Fruit fly (Drosophila melanogaster) whole organism, embryonic: ENCODE results near the gene CG15818.

Experiments
- Adf1 ChIP-seq: fragments of 200-800 bp; sonication (Bioruptor generic); IDR thresholded peaks from 2 replicates; pipeline ENCODE4 v1.3.6; 2022; ENCODE audit warnings: missing biosample characterization, missing genetic modification characterization
- Atf-2 ChIP-seq: fragments of 200-800 bp; sonication (Bioruptor generic); optimal IDR thresholded peaks from 2 replicates; lab custom pipeline; 2016; ENCODE audit warnings: missing biosample characterization, missing genetic modification characterization
- Blimp-1 ChIP-seq: fragments of 200-800 bp; sonication (Bioruptor generic); optimal IDR thresholded peaks from 3 replicates; lab custom pipeline; 2018; ENCODE audit warnings: missing biosample characterization, missing genetic modification characterization, mild to moderate bottlenecking, moderate library complexity, missing genetic modification reagents
- CG10462 ChIP-seq: fragments of 200-800 bp; sonication (Bioruptor generic); optimal IDR thresholded peaks from 2 replicates; lab custom pipeline; 2016; ENCODE audit warnings: missing biosample characterization, missing genetic modification characterization
- CG10654 ChIP-seq: fragments of 200-800 bp; sonication (Bioruptor generic); optimal IDR thresholded peaks from 2 replicates; lab custom pipeline; 2016; ENCODE audit warnings: missing biosample characterization, missing genetic modification characterization
- CG11093 ChIP-seq: fragments of 200-800 bp; sonication (Bioruptor generic); IDR thresholded peaks from 3 replicates; pipeline ENCODE4 v1.3.6; 2022; ENCODE audit warnings: missing biosample characterization, missing genetic modification characterization
- CG11398 ChIP-seq: fragments of 200-800 bp; sonication (Bioruptor generic); optimal IDR thresholded peaks from 2 replicates; lab custom pipeline; 2016; ENCODE audit warnings: missing biosample characterization, missing genetic modification characterization
- CG12744 ChIP-seq: fragments of 200-800 bp; sonication (Bioruptor generic); optimal IDR thresholded peaks from 2 replicates; lab custom pipeline; 2016; ENCODE audit warnings: missing biosample characterization, missing genetic modification characterization
- CG13624 ChIP-seq: fragments of 200-800 bp; sonication (Bioruptor generic); optimal IDR thresholded peaks from 2 replicates; lab custom pipeline; 2016; ENCODE audit warnings: missing biosample characterization, missing genetic modification characterization
- CG18262 ChIP-seq: fragments of 200-800 bp; optimal IDR thresholded peaks from 3 replicates; lab custom pipeline; 2019; ENCODE audit warnings: missing biosample characterization, mild to moderate bottlenecking, missing genetic modification characterization, moderate library complexity
- CG2678 ChIP-seq: fragments of 200-800 bp; sonication (Bioruptor generic); optimal IDR thresholded peaks from 3 replicates; lab custom pipeline; 2019; ENCODE audit warnings: missing biosample characterization, mild to moderate bottlenecking, missing genetic modification characterization, moderate library complexity
- CG30431 ChIP-seq: fragments of 200-800 bp; sonication (Bioruptor generic); optimal IDR thresholded peaks from 2 replicates; lab custom pipeline; 2017; ENCODE audit warnings: missing biosample characterization, missing genetic modification characterization
- CG3065 ChIP-seq: fragments of 200-800 bp; sonication (Bioruptor generic); optimal IDR thresholded peaks from 2 replicates; lab custom pipeline; 2016; ENCODE audit warnings: missing biosample characterization, missing genetic modification characterization
- CG32767 ChIP-seq: fragments of 200-800 bp; sonication (Bioruptor generic); IDR thresholded peaks from 2 replicates; pipeline ENCODE4 v1.3.6; 2022; ENCODE audit warnings: missing biosample characterization, missing genetic modification characterization
- CG4404 ChIP-seq: fragments of 200-800 bp; sonication (Bioruptor generic); IDR thresholded peaks from 2 replicates; pipeline ENCODE4 v1.3.6; 2022; ENCODE audit warnings: missing biosample characterization, missing genetic modification characterization
- CG4820 ChIP-seq: fragments of 200-800 bp; sonication (Bioruptor generic); optimal IDR thresholded peaks from 3 replicates; lab custom pipeline; 2016; ENCODE audit warnings: missing biosample characterization, missing genetic modification characterization
- CG6175 ChIP-seq: fragments of 200-800 bp; sonication (Bioruptor generic); IDR thresholded peaks from 3 replicates; pipeline ENCODE4 v1.3.6; 2022; ENCODE audit warnings: missing biosample characterization, missing genetic modification characterization
- CG8290 ChIP-seq, 3 experiments: fragments of 200-800 bp; sonication (Bioruptor generic); optimal IDR thresholded peaks; 2 replicates each; lab custom pipeline; 2016 to 2019; ENCODE audit warnings: missing biosample characterization in 3 of 3, missing genetic modification characterization in 3 of 3, mild to moderate bottlenecking in 2 of 3, moderate library complexity in 1 of 3
- CG9437 ChIP-seq: fragments of 200-800 bp; sonication (Bioruptor generic); optimal IDR thresholded peaks from 2 replicates; lab custom pipeline; 2018; ENCODE audit warnings: missing biosample characterization, mild to moderate bottlenecking, missing genetic modification characterization
- CG9817 ChIP-seq: fragments of 200-800 bp; sonication (Bioruptor generic); optimal IDR thresholded peaks from 2 replicates; lab custom pipeline; 2018; ENCODE audit warnings: missing biosample characterization, mild to moderate bottlenecking, missing genetic modification characterization, moderate library complexity
- CkIIα-i1 ChIP-seq: fragments of 200-800 bp; sonication (Bioruptor generic); IDR thresholded peaks from 2 replicates; pipeline ENCODE4 v1.3.6; 2022; ENCODE audit warnings: missing biosample characterization, missing genetic modification characterization
- Drgx ChIP-seq: fragments of 200-800 bp; sonication (Bioruptor generic); IDR thresholded peaks from 2 replicates; pipeline ENCODE4 v1.3.6; 2022; ENCODE audit warnings: missing biosample characterization, missing genetic modification characterization
- Ets65A ChIP-seq: fragments of 200-800 bp; sonication (Bioruptor generic); peaks from one replicate; lab custom pipeline; 2016; ENCODE audit warnings: missing biosample characterization, missing genetic modification characterization
- HLH3B ChIP-seq: fragments of 200-800 bp; sonication (Bioruptor generic); IDR thresholded peaks from 2 replicates; pipeline ENCODE4 v1.3.6; 2022; ENCODE audit warnings: missing biosample characterization, missing genetic modification characterization
- NfI ChIP-seq: fragments of 200-800 bp; sonication (Bioruptor generic); optimal IDR thresholded peaks from 3 replicates; lab custom pipeline; 2018; ENCODE audit warnings: missing biosample characterization, mild to moderate bottlenecking, missing genetic modification characterization, moderate library complexity
- Oaz ChIP-seq: fragments of 200-800 bp; sonication (Bioruptor generic); IDR thresholded peaks from 2 replicates; pipeline ENCODE4 v1.3.6; 2022; ENCODE audit warnings: missing biosample characterization, missing genetic modification characterization
- Side ChIP-seq: fragments of 200-800 bp; sonication (Bioruptor generic); optimal IDR thresholded peaks from 2 replicates; lab custom pipeline; 2016; ENCODE audit warnings: missing biosample characterization, missing genetic modification characterization
- Ssrp ChIP-seq: fragments of 200-800 bp; sonication (Bioruptor generic); optimal IDR thresholded peaks from 2 replicates; lab custom pipeline; 2018; ENCODE audit warnings: missing biosample characterization, mild to moderate bottlenecking, missing genetic modification characterization, moderate library complexity
- Xrp1 ChIP-seq: fragments of 200-800 bp; sonication (Bioruptor generic); IDR thresholded peaks from 2 replicates; pipeline ENCODE4 v1.3.6; 2022; ENCODE audit warnings: missing biosample characterization, missing genetic modification characterization
- YL-1 ChIP-seq: fragments of 200-800 bp; sonication (Bioruptor generic); optimal IDR thresholded peaks from 3 replicates; lab custom pipeline; 2017; ENCODE audit warnings: missing biosample characterization, mild to moderate bottlenecking, missing genetic modification characterization
- chif ChIP-seq, 2 experiments: fragments of 200-800 bp; sonication (Bioruptor generic); optimal IDR thresholded peaks; 3 replicates each; lab custom pipeline; 2016; ENCODE audit warnings: missing biosample characterization in 2 of 2, missing genetic modification characterization in 2 of 2
- crol ChIP-seq: fragments of 200-800 bp; sonication (Bioruptor generic); IDR thresholded peaks from 2 replicates; pipeline ENCODE4 v1.3.6; 2022; ENCODE audit warnings: missing biosample characterization, missing genetic modification characterization
- cwo ChIP-seq: fragments of 200-800 bp; sonication (Bioruptor generic); optimal IDR thresholded peaks from 3 replicates; lab custom pipeline; 2017; ENCODE audit warnings: missing biosample characterization, missing genetic modification characterization, mild to moderate bottlenecking, moderate library complexity, missing genetic modification reagents
- eve ChIP-seq, 2 experiments: fragments of >200 bp; optimal IDR thresholded peaks; 2 replicates each; lab custom pipeline; 2017; ENCODE audit warnings: missing biosample characterization in 2 of 2, missing genetic modification characterization in 2 of 2
- fd96Cb ChIP-seq: fragments of 200-800 bp; sonication (Bioruptor generic); optimal IDR thresholded peaks from 2 replicates; lab custom pipeline; 2018; ENCODE audit warnings: missing biosample characterization, mild to moderate bottlenecking, missing genetic modification characterization, moderate library complexity
- hb ChIP-seq: fragments of 200-800 bp; sonication (Bioruptor generic); IDR thresholded peaks from 3 replicates; pipeline ENCODE4 v1.3.6; 2022; ENCODE audit warnings: missing biosample characterization, missing genetic modification characterization; ENCODE audit not compliant: partially characterized antibody
- hbn ChIP-seq: fragments of 200-800 bp; sonication (Bioruptor generic); IDR thresholded peaks from 2 replicates; pipeline ENCODE4 v1.3.6; 2022; ENCODE audit warnings: missing biosample characterization, missing genetic modification characterization; ENCODE audit not compliant: partially characterized antibody
- insv ChIP-seq, 2 experiments: fragments of 200-800 bp; sonication (Bioruptor generic); optimal IDR thresholded peaks; 3 replicates each; lab custom pipeline; 2016 to 2018; ENCODE audit warnings: missing biosample characterization in 2 of 2, missing genetic modification characterization in 2 of 2
- kay ChIP-seq: fragments of 200-800 bp; sonication (Bioruptor generic); optimal IDR thresholded peaks from 2 replicates; lab custom pipeline; 2016; ENCODE audit warnings: missing biosample characterization, missing genetic modification characterization
- lmd ChIP-seq: fragments of 200-800 bp; sonication (Bioruptor generic); IDR thresholded peaks from 2 replicates; pipeline ENCODE4 v1.3.6; 2022; ENCODE audit warnings: missing biosample characterization, missing genetic modification characterization
- lola ChIP-seq, 3 experiments: fragments of >200 bp in 2 of 3; fragments of 200-800 bp in 1 of 3; sonication (Bioruptor generic) in 1 of 3; optimal IDR thresholded peaks; 2 replicates each; lab custom pipeline; 2017 to 2019; ENCODE audit warnings: missing biosample characterization in 3 of 3, missing genetic modification characterization in 3 of 3, mild to moderate bottlenecking in 1 of 3, moderate library complexity in 1 of 3
- mld ChIP-seq: fragments of 200-800 bp; sonication (Bioruptor generic); IDR thresholded peaks from 3 replicates; pipeline ENCODE4 v1.3.6; 2022; ENCODE audit warnings: missing biosample characterization, missing genetic modification characterization; ENCODE audit not compliant: partially characterized antibody
- nom ChIP-seq: fragments of 200-800 bp; sonication (Bioruptor generic); optimal IDR thresholded peaks from 2 replicates; lab custom pipeline; 2017; ENCODE audit warnings: missing biosample characterization, missing genetic modification characterization, mild to moderate bottlenecking, moderate library complexity, missing genetic modification reagents
- onecut ChIP-seq: fragments of 200-800 bp; sonication (Bioruptor generic); IDR thresholded peaks from 2 replicates; pipeline ENCODE4 v1.3.6; 2022; ENCODE audit warnings: missing biosample characterization, missing genetic modification characterization
- sim ChIP-seq: fragments of 200-800 bp; sonication (Bioruptor generic); IDR thresholded peaks from 2 replicates; pipeline ENCODE4 v1.3.6; 2022; ENCODE audit warnings: missing biosample characterization, missing genetic modification characterization
- stwl ChIP-seq: fragments of 200-800 bp; sonication (Bioruptor generic); optimal IDR thresholded peaks from 3 replicates; lab custom pipeline; 2018; ENCODE audit warnings: missing biosample characterization, mild to moderate bottlenecking, missing genetic modification characterization, moderate library complexity
- sug ChIP-seq: fragments of 200-800 bp; optimal IDR thresholded peaks from 2 replicates; lab custom pipeline; 2019; ENCODE audit warnings: missing biosample characterization, mild to moderate bottlenecking, missing genetic modification characterization, moderate library complexity
- ttk ChIP-seq: fragments of 200-800 bp; sonication (Bioruptor generic); IDR thresholded peaks from 2 replicates; pipeline ENCODE4 v2.1.2; 2022; ENCODE audit warnings: missing biosample characterization, missing genetic modification characterization

Gene CG15818

DNA sequence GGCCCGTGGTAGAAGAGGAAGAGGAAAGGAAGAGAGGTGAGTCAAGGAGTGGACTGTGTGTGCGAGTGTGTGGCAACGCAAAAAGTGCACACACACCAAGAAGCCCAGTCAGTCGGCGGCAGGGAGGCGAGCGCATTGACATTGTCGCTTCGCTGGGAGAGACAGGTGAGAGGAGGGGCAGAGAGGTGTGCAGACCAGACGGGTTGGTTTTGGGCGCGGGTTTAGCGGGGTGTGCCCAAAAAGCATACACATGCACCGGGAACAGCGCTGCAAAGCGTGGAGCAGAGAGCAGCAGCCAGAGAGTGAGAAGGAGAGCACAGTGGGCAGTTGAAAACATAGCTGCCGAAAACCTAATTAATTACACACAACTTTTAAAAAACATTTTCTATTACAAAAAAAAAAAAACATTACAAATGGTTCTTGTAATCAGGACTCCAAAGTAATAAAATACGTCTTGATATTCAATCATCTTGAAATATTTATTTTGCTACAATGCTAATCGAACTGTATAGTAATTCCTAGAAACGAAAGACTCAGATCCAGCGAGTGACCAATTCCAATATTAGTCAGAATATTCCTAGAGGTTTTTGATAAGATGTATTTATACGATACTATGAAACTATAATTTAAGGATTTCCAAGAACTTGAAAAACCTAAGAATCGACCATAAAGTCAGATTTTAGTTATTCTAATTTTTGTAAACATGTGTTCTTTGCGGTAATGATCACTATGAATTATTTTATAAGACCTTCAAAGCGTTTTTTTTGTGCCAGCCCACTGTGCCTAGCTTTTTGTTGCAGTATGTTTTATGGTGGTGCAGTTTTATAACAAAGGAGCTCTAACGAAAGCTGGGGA, 11.9 kb downstream of the CG15818 start (continued):
- TF ChIP-seq ttk (GFP tag; lab: Robert Waterston, UW) = 0 out of 2 replicates have a peak, but pooled peaks have one; percentile 8
- peak; percentile 65 for TF ChIP-seq Drgx
- no peak for TF ChIP-seq NfI (GFP tag; lab: Kevin White, UChicago)
- no peak for TF ChIP-seq Oaz
- TF ChIP-seq hbn (GFP tag; lab: Robert Waterston, UW) = no peak
- peak; percentile 7 for TF ChIP-seq CG2678 (tag; lab: Kevin White, UChicago)
- TF ChIP-seq Blimp-1 (GFP tag; lab: Kevin White, UChicago) = peak; percentile 2
- TF ChIP-seq Ssrp (tag; lab: Kevin White, UChicago) = peak; percentile 6
- TF ChIP-seq eve (GFP tag; optimal IDR thresholded peaks at IDR 0.05; lab: Kevin White, UChicago) = peak in 1 of 2 experiments; percentile 80
- no peak for TF ChIP-seq lola (GFP tag; optimal IDR thresholded peaks at IDR 0.05; lab: Kevin White, UChicago)
- TF ChIP-seq CG6175 = 0 out of 3 replicates have a peak, but pooled peaks have one; percentile 25
- no peak for TF ChIP-seq Adf1
- no peak for TF ChIP-seq stwl (tag; lab: Kevin White, UChicago)
- TF ChIP-seq CG4820 = peak; percentile 21
- peak; percentile 34 for TF ChIP-seq CG18262 (tag; lab: Kevin White, UChicago)
- TF ChIP-seq CG9437 (GFP tag; lab: Kevin White, UChicago) = peak; percentile 21
- 0 out of 2 replicates have a peak, but pooled peaks have one; percentile 15 for TF ChIP-seq Xrp1
- TF ChIP-seq CG9817 (tag; lab: Kevin White, UChicago) = no peak
- TF ChIP-seq CG13624 (GFP tag; lab: Kevin White, UChicago) = no peak
- peak; percentile 97 for TF ChIP-seq crol (GFP tag; lab: Robert Waterston, UW)
- 0 out of 2 replicates have a peak, but pooled peaks have one; percentile 39 for TF ChIP-seq sim
- TF ChIP-seq YL-1 (GFP tag; lab: Kevin White, UChicago) = no peak
- TF ChIP-seq insv (GFP tag; optimal IDR thresholded peaks at IDR 0.05; lab: Kevin White, UChicago) = no peak
- TF ChIP-seq CG10462 = no peak
- TF ChIP-seq CG11398 (GFP tag; lab: Kevin White, UChicago) = no peak
- TF ChIP-seq CG10654 (GFP tag; lab: Kevin White, UChicago) = no peak
- peak in 1 of 2 experiments; percentile 1 for TF ChIP-seq chif (GFP tag; optimal IDR thresholded peaks at IDR 0.05; lab: Kevin White, UChicago)
- TF ChIP-seq hb = no peak
- no peak for TF ChIP-seq Ets65A

dm6 chr2L:7423333-7423895, 12.7 kb downstream of the CG15818 start:
- TF ChIP-seq mld (GFP tag; lab: Robert Waterston, UW) = no peak
- peak; percentile 28 for TF ChIP-seq fd96Cb (tag; lab: Kevin White, UChicago)
- peak; percentile 38; the same call in 1 of the 2 replicates for TF ChIP-seq lmd (GFP tag; lab: Robert Waterston, UW)
- TF ChIP-seq CG12744 = no peak
- peak; percentile 15; the same call in 1 of the 2 replicates for TF ChIP-seq CG4404
- TF ChIP-seq kay (GFP tag; lab: Kevin White, UChicago) = no peak
- peak; percentile 23 for TF ChIP-seq CG30431 (GFP tag; lab: Kevin White, UChicago)
- TF ChIP-seq CG8290 (GFP tag; optimal IDR thresholded peaks at IDR 0.05; lab: Kevin White, UChicago) = no peak
- TF ChIP-seq CG8290 (tag; optimal IDR thresholded peaks at IDR 0.05; lab: Kevin White, UChicago) = peak in 1 of 2 experiments; percentile 62
- no peak for TF ChIP-seq sug (tag; lab: Kevin White, UChicago)
- no peak for TF ChIP-seq Atf-2 (GFP tag; lab: Kevin White, UChicago)
- TF ChIP-seq HLH3B (GFP tag; lab: Robert Waterston, UW) = peak; percentile 51; the same call in 1 of the 2 replicates
- TF ChIP-seq onecut (GFP tag; lab: Robert Waterston, UW) = no peak
- no peak for TF ChIP-seq CkIIα-i1
- no peak for TF ChIP-seq CG3065 (GFP tag; lab: Kevin White, UChicago)
- TF ChIP-seq CG32767 (GFP tag; lab: Robert Waterston, UW) = peak; percentile 45; the same call in 1 of the 2 replicates
- TF ChIP-seq nom (GFP tag; lab: Kevin White, UChicago) = peak; percentile 76
- TF ChIP-seq cwo = peak; percentile 60
- TF ChIP-seq Side (GFP tag; lab: Kevin White, UChicago) = peak; percentile 4
- TF ChIP-seq Xrp1 = peak; percentile 33; the same call in 1 of the 2 replicates
- TF ChIP-seq CG11093 (GFP tag; lab: Robert Waterston, UW) = peak; percentile 17; the same call in 1 of the 3 replicates
